Worm (Caenorhabditis elegans): ENCODE data around the gene C35A5.8.

ce11 chrV:10540024-10540423, 14.3 kb upstream of the C35A5.8 start, which contains the start of gene degt-1:
- no peak for TF ChIP-seq T22C8.4 (GFP tag; IDR thresholded peaks at IDR 0.05)
- TF ChIP-seq flt-1 (GFP tag; IDR thresholded peaks at IDR 0.05) = no peak
- TF ChIP-seq ref-1 (GFP tag; conservative IDR thresholded peaks at IDR 0.05) = no peak
- TF ChIP-seq cog-1 (tag; optimal IDR thresholded peaks at IDR 0.05) = no peak
- no peak for TF ChIP-seq med-1 (GFP tag; optimal IDR thresholded peaks at IDR 0.05; ENCODE audit: insufficient read depth)

Measured in whole organism, midembryonic.